Worm (Caenorhabditis elegans) whole organism, L2 larva: Measurements from ENCODE around the gene tbce-1.

ENCODE experiments used
- Y55F3AM.14 ChIP-seq: fragments of 200-800 bp; sonication (Bioruptor generic); optimal IDR thresholded peaks from 2 replicates; lab custom pipeline; 2018; ENCODE audit warnings: mild to moderate bottlenecking, missing genetic modification characterization, missing compliant biosample characterization
- egl-27 ChIP-seq: sonication (generic microtip); optimal IDR thresholded peaks from 3 replicates; lab custom pipeline; 2017; ENCODE audit warnings: missing biosample characterization, missing genetic modification reagents, missing genetic modification characterization
- mdl-1 ChIP-seq, 2 experiments: fragments of 150-350 bp in 1 of 2; sonication (generic microtip) in 1 of 2; optimal IDR thresholded peaks; 2 replicates each; lab custom pipeline; 2017; ENCODE audit warnings: missing biosample characterization in 2 of 2, missing genetic modification characterization in 2 of 2
- snpc-4 ChIP-seq: fragments of 150-350 bp; optimal IDR thresholded peaks from 2 replicates; lab custom pipeline; 2014; ENCODE audit warnings: missing biosample characterization, missing genetic modification characterization

- TF ChIP-seq snpc-4 (tag; lab: Kevin White, UChicago) (no peak), mdl-1 (tag; optimal IDR thresholded peaks at IDR 0.05; lab: Kevin White, UChicago) (no peak), egl-27 (no peak), Y55F3AM.14 (no peak)
These were observed 23.3 kb downstream of the tbce-1 start for ce11 chrIV:8317800-8318199.
